Fruit fly (Drosophila melanogaster): Measurements from ENCODE around the gene CG9287.

dm6 chr2L:8721028-8721427 is 41.4 kb upstream of the CG9287 start:
- no peak for TF ChIP-seq CG14710 (tag; optimal IDR thresholded peaks at IDR 0.05)
- no peak for TF ChIP-seq usp (GFP tag; optimal IDR thresholded peaks at IDR 0.05)
- no peak for TF ChIP-seq Nf-YA (GFP tag; IDR thresholded peaks at IDR 0.05)
- no peak for TF ChIP-seq CG16815 (GFP tag; optimal IDR thresholded peaks at IDR 0.05)
- TF ChIP-seq toy (GFP tag; IDR thresholded peaks at IDR 0.05): no peak
- no peak for TF ChIP-seq B-H2 (GFP tag; optimal IDR thresholded peaks at IDR 0.05)
- no peak for TF ChIP-seq ab (GFP tag; optimal IDR thresholded peaks at IDR 0.05)
- no peak for TF ChIP-seq slbo (GFP tag; IDR thresholded peaks at IDR 0.05)
- no peak for TF ChIP-seq pb (GFP tag; optimal IDR thresholded peaks at IDR 0.05)
- no peak for TF ChIP-seq Myb (GFP tag; optimal IDR thresholded peaks at IDR 0.05)

Measured in whole organism, embryonic.